Worm (Caenorhabditis elegans) whole organism, L4 larva: ENCODE results near the gene F36H12.5.

ENCODE experiments used
- F10B5.3 ChIP-seq: sonication (generic microtip); optimal IDR thresholded peaks from 2 replicates; lab custom pipeline; 2016; ENCODE audit warnings: mild to moderate bottlenecking, missing genetic modification characterization, missing compliant biosample characterization
- F37D6.2 ChIP-seq: sonication (generic microtip); optimal IDR thresholded peaks from 2 replicates; lab custom pipeline; 2016; ENCODE audit warnings: mild to moderate bottlenecking, missing genetic modification characterization, missing compliant biosample characterization
- F44E2.7 ChIP-seq: fragments of 200-800 bp; sonication (Bioruptor generic); IDR thresholded peaks from 2 replicates; pipeline ENCODE4 v2.1.2; 2022; ENCODE audit warnings: missing genetic modification characterization, missing compliant biosample characterization
- T20F7.1 ChIP-seq: fragments of 200-800 bp; sonication (Bioruptor generic); optimal IDR thresholded peaks from 2 replicates; lab custom pipeline; 2018; ENCODE audit warnings: mild to moderate bottlenecking, missing genetic modification characterization, missing compliant biosample characterization
- Y48G9A.11 ChIP-seq: fragments of 200-800 bp; sonication (Bioruptor generic); IDR thresholded peaks from 2 replicates; pipeline ENCODE4 v1.3.6; 2022; ENCODE audit warnings: missing genetic modification reagents, missing genetic modification characterization, missing compliant biosample characterization
- ZK337.2 ChIP-seq: fragments of 200-800 bp; sonication (Bioruptor generic); IDR thresholded peaks from 2 replicates; pipeline ENCODE4 v1.3.6; 2022; ENCODE audit warnings: missing genetic modification reagents, missing genetic modification characterization, missing compliant biosample characterization
- ZK546.5 ChIP-seq, 2 experiments: sonication (generic microtip); optimal IDR thresholded peaks; 2 replicates each; lab custom pipeline; 2017; ENCODE audit warnings: missing biosample characterization in 2 of 2, missing genetic modification characterization in 2 of 2
- aha-1 ChIP-seq: fragments of 150-350 bp; peaks from one replicate; lab custom pipeline; 2014; ENCODE audit warnings: missing biosample characterization, missing genetic modification characterization
- ama-1 ChIP-seq: fragments of 150-350 bp; optimal IDR thresholded peaks from 2 replicates; lab custom pipeline; 2014; ENCODE audit warnings: inconsistent platforms, mixed read lengths
- arid-1 ChIP-seq: fragments of 200-800 bp; sonication (Bioruptor generic); conservative IDR thresholded peaks from 2 replicates; pipeline ENCODE4 v1.3.6; 2022; ENCODE audit warnings: missing genetic modification reagents, missing genetic modification characterization, missing compliant biosample characterization
- ceh-20 ChIP-seq: fragments of 200-800 bp; sonication (Bioruptor generic); IDR thresholded peaks from 2 replicates; pipeline ENCODE4 v1.3.6; 2022; ENCODE audit warnings: missing genetic modification reagents, missing genetic modification characterization, missing compliant biosample characterization
- ceh-62 ChIP-seq: sonication (generic microtip); optimal IDR thresholded peaks from 2 replicates; lab custom pipeline; 2017; ENCODE audit warnings: missing biosample characterization, missing genetic modification characterization
- ceh-82 ChIP-seq: sonication (generic microtip); optimal IDR thresholded peaks from 2 replicates; lab custom pipeline; 2017; ENCODE audit warnings: missing biosample characterization, missing genetic modification characterization
- ces-1 ChIP-seq: fragments of 150-350 bp; sonication (generic microtip); optimal IDR thresholded peaks from 4 replicates; lab custom pipeline; 2014; ENCODE audit warnings: missing biosample characterization, missing genetic modification reagents, missing genetic modification characterization
- daf-12 ChIP-seq: fragments of 150-350 bp; optimal IDR thresholded peaks from 2 replicates; lab custom pipeline; 2014; ENCODE audit warnings: missing biosample characterization, missing genetic modification reagents, missing genetic modification characterization
- dmd-9 ChIP-seq: fragments of 200-800 bp; sonication (Bioruptor generic); IDR thresholded peaks from 2 replicates; pipeline ENCODE4 v1.3.6; 2022; ENCODE audit warnings: missing genetic modification reagents, missing genetic modification characterization, missing compliant biosample characterization
- dpl-1 ChIP-seq: fragments of 150-350 bp; optimal IDR thresholded peaks from 2 replicates; lab custom pipeline; 2014; ENCODE audit warnings: missing biosample characterization, missing genetic modification reagents, missing genetic modification characterization
- duxl-1 ChIP-seq: sonication (generic microtip); optimal IDR thresholded peaks from 2 replicates; lab custom pipeline; 2016; ENCODE audit warnings: mild to moderate bottlenecking, missing genetic modification characterization, moderate library complexity, missing compliant biosample characterization; ENCODE audit not compliant: poor library complexity
- dve-1 ChIP-seq: sonication (generic microtip); optimal IDR thresholded peaks from 2 replicates; lab custom pipeline; 2017; ENCODE audit warnings: antibody characterized with exemption, mild to moderate bottlenecking, missing genetic modification characterization, missing compliant biosample characterization; ENCODE audit not compliant: insufficient read depth
- egl-43 ChIP-seq: fragments of 200-800 bp; sonication (Bioruptor generic); IDR thresholded peaks from 2 replicates; pipeline ENCODE4 v1.3.6; 2022; ENCODE audit warnings: missing genetic modification reagents, missing genetic modification characterization, missing compliant biosample characterization
- fkh-10 ChIP-seq: fragments of 150-350 bp; optimal IDR thresholded peaks from 2 replicates; lab custom pipeline; 2014; ENCODE audit warnings: missing biosample characterization, missing genetic modification reagents, missing genetic modification characterization
- hlh-11 ChIP-seq: fragments of 200-800 bp; sonication (Bioruptor generic); optimal IDR thresholded peaks from 2 replicates; lab custom pipeline; 2018; ENCODE audit warnings: mild to moderate bottlenecking, missing genetic modification characterization, missing compliant biosample characterization
- hmg-1.1 ChIP-seq: fragments of 200-800 bp; sonication (Bioruptor generic); IDR thresholded peaks from 2 replicates; pipeline ENCODE4 v1.3.6; 2022; ENCODE audit warnings: missing genetic modification reagents, missing genetic modification characterization, missing compliant biosample characterization
- jun-1 ChIP-seq: fragments of 150-350 bp; optimal IDR thresholded peaks from 2 replicates; lab custom pipeline; 2014; ENCODE audit warnings: missing biosample characterization, missing genetic modification reagents, missing genetic modification characterization
- lim-7 ChIP-seq: fragments of 200-800 bp; sonication (Bioruptor generic); IDR thresholded peaks from 2 replicates; pipeline ENCODE4 v1.3.6; 2022; ENCODE audit warnings: missing genetic modification characterization, missing compliant biosample characterization
- lin-1 ChIP-seq: fragments of 200-800 bp; sonication (Bioruptor generic); IDR thresholded peaks from 2 replicates; pipeline ENCODE4 v1.3.6; 2022; ENCODE audit warnings: missing genetic modification reagents, missing genetic modification characterization, missing compliant biosample characterization
- lin-13 ChIP-seq: fragments of 150-350 bp; optimal IDR thresholded peaks from 2 replicates; lab custom pipeline; 2014; ENCODE audit warnings: missing biosample characterization, missing genetic modification reagents, missing genetic modification characterization
- lin-15B ChIP-seq: fragments of 150-350 bp; sonication (generic microtip); optimal IDR thresholded peaks from 3 replicates; lab custom pipeline; 2014; ENCODE audit warnings: missing biosample characterization, missing genetic modification characterization
- lin-39 ChIP-seq: fragments of 150-350 bp; optimal IDR thresholded peaks from 2 replicates; lab custom pipeline; 2014; ENCODE audit warnings: missing biosample characterization, missing genetic modification reagents, missing genetic modification characterization
- madf-9 ChIP-seq: fragments of 200-800 bp; sonication (Bioruptor generic); conservative IDR thresholded peaks from 2 replicates; pipeline ENCODE4 v1.3.6; 2022; ENCODE audit warnings: missing genetic modification reagents, missing genetic modification characterization, missing compliant biosample characterization
- mxl-2 ChIP-seq: fragments of 200-800 bp; sonication (Bioruptor generic); conservative IDR thresholded peaks from 2 replicates; pipeline ENCODE4 v1.3.6; 2022; ENCODE audit warnings: missing genetic modification reagents, missing genetic modification characterization, missing compliant biosample characterization
- mxl-3 ChIP-seq: fragments of 200-800 bp; sonication (Bioruptor generic); optimal IDR thresholded peaks from 2 replicates; lab custom pipeline; 2018; ENCODE audit warnings: mild to moderate bottlenecking, missing genetic modification characterization, missing compliant biosample characterization
- nhr-237 ChIP-seq: sonication (generic microtip); optimal IDR thresholded peaks from 2 replicates; lab custom pipeline; 2017; ENCODE audit warnings: missing biosample characterization, missing genetic modification characterization
- nhr-28 ChIP-seq: fragments of 150-350 bp; optimal IDR thresholded peaks from 2 replicates; lab custom pipeline; 2014; ENCODE audit warnings: missing biosample characterization, missing genetic modification characterization
- nhr-6 ChIP-seq: fragments of 150-350 bp; optimal IDR thresholded peaks from 2 replicates; lab custom pipeline; 2014; ENCODE audit warnings: missing biosample characterization, missing genetic modification characterization
- nhr-76 ChIP-seq: fragments of 150-350 bp; optimal IDR thresholded peaks from 2 replicates; lab custom pipeline; 2014; ENCODE audit warnings: missing biosample characterization, missing genetic modification characterization
- pha-4 ChIP-seq, 2 experiments: fragments of 150-350 bp in 1 of 2; fragments of 200-800 bp in 1 of 2; sonication (Bioruptor generic) in 1 of 2; IDR thresholded peaks in 1 of 2; optimal IDR thresholded peaks in 1 of 2; 2 replicates each; pipeline versions ENCODE4 v1.3.6 to Lab custom; 2014 to 2022; ENCODE audit warnings: missing genetic modification characterization in 2 of 2, missing genetic modification reagents in 2 of 2, missing biosample characterization in 1 of 2, missing compliant biosample characterization in 1 of 2
- pqm-1 ChIP-seq: sonication (generic microtip); optimal IDR thresholded peaks from 2 replicates; lab custom pipeline; 2017; ENCODE audit warnings: missing biosample characterization, missing genetic modification characterization
- saeg-2 ChIP-seq: fragments of 200-800 bp; sonication (Bioruptor generic); IDR thresholded peaks from 2 replicates; pipeline ENCODE4 v1.3.6; 2022; ENCODE audit warnings: missing genetic modification reagents, missing genetic modification characterization, missing compliant biosample characterization
- snpc-1.2 ChIP-seq: fragments of 200-800 bp; sonication (Bioruptor generic); IDR thresholded peaks from 2 replicates; pipeline ENCODE4 v1.3.6; 2022; ENCODE audit warnings: missing genetic modification reagents, missing genetic modification characterization, missing compliant biosample characterization
- tag-97 ChIP-seq: fragments of 200-800 bp; sonication (Bioruptor generic); IDR thresholded peaks from 2 replicates; pipeline ENCODE4 v1.3.6; 2022; ENCODE audit warnings: missing genetic modification characterization, missing compliant biosample characterization
- tra-1 ChIP-seq: fragments of 200-800 bp; sonication (Bioruptor generic); IDR thresholded peaks from 2 replicates; pipeline ENCODE4 v1.3.6; 2022; ENCODE audit warnings: missing genetic modification reagents, missing genetic modification characterization, missing compliant biosample characterization
- unc-39 ChIP-seq: sonication (generic microtip); optimal IDR thresholded peaks from 2 replicates; lab custom pipeline; 2017; ENCODE audit warnings: missing biosample characterization, missing genetic modification characterization
- unc-62 ChIP-seq, 3 experiments: fragments of 150-350 bp in 1 of 3; sonication (generic microtip); optimal IDR thresholded peaks in 2 of 3; peaks in 1 of 3; 1 replicate in 1 of 3; 2 replicates in 2 of 3; lab custom pipeline; 2014 to 2017; ENCODE audit warnings: missing biosample characterization in 3 of 3, missing genetic modification characterization in 3 of 3, missing genetic modification reagents in 3 of 3, missing genotype in 1 of 3

The F36H12.5 gene

DNA sequence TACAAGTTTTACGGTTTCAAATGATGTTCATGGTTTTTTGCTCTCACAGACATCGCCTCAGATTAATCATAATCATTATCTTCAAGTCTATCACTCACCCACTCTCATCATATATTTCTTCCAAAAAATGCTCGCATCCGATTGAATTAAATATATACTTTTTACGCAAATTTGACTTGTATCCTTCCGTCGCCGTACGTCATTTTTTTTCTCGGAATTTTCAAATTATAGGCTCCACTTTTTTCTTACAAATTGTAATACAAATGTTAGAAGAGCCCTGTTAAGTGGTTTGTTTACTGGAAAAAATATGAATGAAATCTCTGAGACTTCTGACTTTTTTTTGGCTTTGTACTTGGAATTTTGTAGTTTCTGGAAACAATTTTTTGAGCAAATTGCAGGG, 20.6 kb downstream of the F36H12.5 start:
- TF ChIP-seq ceh-20 (GFP tag; lab: Robert Waterston, UW) (no peak), tag-97 (GFP tag; lab: Robert Waterston, UW) (no peak), nhr-6 (no peak), tra-1 (no peak), unc-39 (no peak), hlh-11 (tag; lab: Kevin White, UChicago) (no peak), dve-1 (tag; lab: Kevin White, UChicago) (no peak), F37D6.2 (tag; lab: Kevin White, UChicago) (no peak), F44E2.7 (GFP tag; lab: Robert Waterston, UW) (no peak)

DNA sequence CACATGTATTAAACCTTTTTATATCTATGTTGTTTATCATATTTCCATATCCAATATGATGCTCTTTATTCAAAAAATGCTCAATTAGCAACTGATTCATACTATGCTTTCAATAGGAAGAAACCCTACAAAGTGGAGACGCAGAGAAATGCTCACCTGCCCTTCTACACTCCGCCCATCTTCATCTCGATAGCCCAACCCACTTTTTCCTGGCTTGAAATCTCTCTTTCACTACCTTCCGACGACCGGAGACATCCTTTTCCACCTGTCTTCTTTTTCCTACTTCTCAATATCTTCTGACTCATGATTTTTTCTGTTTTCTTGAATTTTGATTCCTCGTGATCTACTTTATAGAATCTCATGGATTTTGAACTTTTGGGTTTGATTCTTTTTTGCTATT, 22.4 kb downstream of the F36H12.5 start:
- TF ChIP-seq saeg-2 (GFP tag; lab: Robert Waterston, UW) (no peak), pqm-1 (tag; lab: Kevin White, UChicago) (no peak), F37D6.2 (tag; lab: Kevin White, UChicago) (no peak), lin-39 (tag; lab: Kevin White, UChicago) (no peak), ceh-82 (no peak), daf-12 (tag; lab: Kevin White, UChicago) (no peak), lin-13 (GFP tag; lab: Kevin White, UChicago) (no peak), pha-4 (GFP tag; IDR thresholded peaks at IDR 0.05; lab: Robert Waterston, UW) (no peak), pha-4 (tag; optimal IDR thresholded peaks at IDR 0.05; lab: Kevin White, UChicago) (no peak), nhr-237 (tag; lab: Kevin White, UChicago) (no peak)

DNA sequence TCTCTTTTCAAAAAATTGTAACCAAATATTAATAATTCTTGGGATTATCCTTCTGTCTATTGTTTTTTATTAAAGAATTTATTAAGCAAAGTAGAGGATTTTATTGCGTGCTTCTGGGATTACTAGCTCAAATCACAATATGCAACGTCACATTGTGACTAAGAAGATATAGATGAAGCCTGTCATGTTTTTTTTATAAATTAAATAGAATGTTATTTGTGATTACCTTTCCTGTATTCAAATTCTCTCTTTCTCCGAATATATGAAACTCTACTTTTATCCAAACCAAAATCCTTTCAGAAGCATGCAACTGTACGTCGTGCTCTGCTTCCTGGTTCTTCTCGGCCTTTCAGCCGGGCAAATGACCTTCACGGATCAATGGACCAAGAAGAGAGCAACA, 24.0 kb downstream of the F36H12.5 start, which contains the start of gene nlp-47:
nlp-47 (plus strand) TSS at position 301 of the 400 bp plus-strand sequence.
- TF ChIP-seq lin-15B (tag; lab: Kevin White, UChicago) (no peak), F10B5.3 (no peak), nhr-28 (tag; lab: Kevin White, UChicago) (no peak), Y48G9A.11 (GFP tag; lab: Robert Waterston, UW) (no peak), hmg-1.1 (GFP tag; lab: Robert Waterston, UW) (no peak), madf-9 (no peak), dpl-1 (no peak), lim-7 (GFP tag; lab: Robert Waterston, UW) (no peak), ces-1 (GFP tag; lab: Kevin White, UChicago) (no peak), lin-39 (tag; lab: Kevin White, UChicago) (no peak), ceh-20 (GFP tag; lab: Robert Waterston, UW) (no peak)
- TF ChIP-seq, all 104 proteins: peak for 0

DNA sequence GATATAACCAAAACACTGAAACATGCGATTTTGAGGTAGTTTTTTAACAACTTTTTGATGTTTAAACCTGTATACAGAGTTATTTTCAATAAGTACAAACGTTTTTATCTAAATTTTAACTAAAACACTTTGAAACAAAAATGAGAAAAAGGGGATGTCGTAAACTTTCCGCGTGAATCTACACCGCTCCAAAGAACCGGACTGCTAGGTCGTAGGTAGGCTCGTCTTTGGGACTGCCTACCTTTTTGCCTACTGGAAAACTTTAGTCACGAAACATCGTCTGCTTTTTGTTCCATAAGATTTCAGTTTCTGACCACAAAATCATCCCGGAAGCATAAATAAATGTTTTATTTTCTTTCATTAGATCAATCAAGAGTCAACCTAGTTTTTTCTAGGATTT, 24.6 kb downstream of the F36H12.5 start:
- peak in 1 of 2 experiments; percentile 90 for TF ChIP-seq unc-62 (GFP tag; optimal IDR thresholded peaks at IDR 0.05 in 1 of 2; lab: Kevin White, UChicago)
- no peak for TF ChIP-seq unc-62 (tag; optimal IDR thresholded peaks at IDR 0.05; lab: Kevin White, UChicago)
- TF ChIP-seq mxl-2 (GFP tag; lab: Robert Waterston, UW): no peak
- peak; percentile 56 for TF ChIP-seq aha-1

DNA sequence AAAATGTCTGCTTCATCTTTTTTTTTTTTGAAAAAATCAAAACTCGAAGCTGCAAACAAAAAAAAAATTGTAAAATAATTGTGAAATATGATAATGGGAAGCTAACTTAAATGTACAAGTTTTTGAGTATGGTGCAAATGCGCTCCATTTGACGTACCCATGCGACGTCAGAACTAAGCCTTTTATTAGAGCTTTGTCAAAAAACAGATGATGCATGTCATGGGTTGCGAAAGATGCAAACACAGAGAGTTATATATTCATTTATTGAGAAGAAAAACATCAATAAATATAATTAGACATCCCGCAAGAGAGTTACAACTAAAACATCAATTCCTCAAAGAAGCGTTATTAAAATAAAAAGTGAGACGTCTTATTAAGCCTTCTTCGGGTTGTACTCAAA, 27.9 kb downstream of the F36H12.5 start:
- TF ChIP-seq egl-43 (no peak), jun-1 (tag; lab: Kevin White, UChicago) (no peak), ZK546.5 (tag; optimal IDR thresholded peaks at IDR 0.05; lab: Kevin White, UChicago) (no peak), fkh-10 (GFP tag; lab: Kevin White, UChicago) (no peak), T20F7.1 (GFP tag; lab: Kevin White, UChicago) (no peak), dmd-9 (no peak), ama-1 (lab: Kevin White, UChicago) (no peak), snpc-1.2 (GFP tag; lab: Robert Waterston, UW) (no peak), arid-1 (GFP tag; lab: Robert Waterston, UW) (no peak), nhr-76 (no peak), mxl-3 (GFP tag; lab: Kevin White, UChicago) (no peak), F10B5.3 (no peak), ZK337.2 (GFP tag; lab: Robert Waterston, UW) (no peak), lin-1 (GFP tag; lab: Robert Waterston, UW) (no peak), F37D6.2 (tag; lab: Kevin White, UChicago) (no peak), mxl-2 (GFP tag; lab: Robert Waterston, UW) (no peak), duxl-1 (tag; lab: Kevin White, UChicago) (no peak), ceh-62 (tag; lab: Kevin White, UChicago) (no peak)
